Fruit fly (Drosophila melanogaster) whole organism, embryonic: ENCODE data around the gene CG10947.

Experiments used
- Awh ChIP-seq: fragments of 200-800 bp; sonication (Bioruptor generic); IDR thresholded peaks from 2 replicates; pipeline ENCODE4, ENCODE4 v1.3.6; 2022; ENCODE audit warnings: missing biosample characterization, missing genetic modification characterization
- Bdp1 ChIP-seq: fragments of 200-800 bp; sonication (Bioruptor generic); optimal IDR thresholded peaks from 3 replicates; lab custom pipeline; 2016; ENCODE audit warnings: missing biosample characterization, missing genetic modification characterization
- Bgb ChIP-seq: fragments of 200-800 bp; sonication (Bioruptor generic); IDR thresholded peaks from 2 replicates; pipeline ENCODE4 v1.3.6; 2022; ENCODE audit warnings: missing biosample characterization, missing genetic modification characterization; ENCODE audit not compliant: partially characterized antibody
- Blimp-1 ChIP-seq: fragments of 200-800 bp; sonication (Bioruptor generic); optimal IDR thresholded peaks from 3 replicates; lab custom pipeline; 2018; ENCODE audit warnings: missing biosample characterization, missing genetic modification characterization, mild to moderate bottlenecking, moderate library complexity, missing genetic modification reagents
- BtbVII ChIP-seq: fragments of 200-800 bp; sonication (Bioruptor generic); optimal IDR thresholded peaks from 3 replicates; lab custom pipeline; 2017; ENCODE audit warnings: missing biosample characterization, mild to moderate bottlenecking, missing genetic modification characterization
- CG11456 ChIP-seq: fragments of 200-800 bp; sonication (Bioruptor generic); IDR thresholded peaks from 3 replicates; pipeline ENCODE4 v1.3.6; 2022; ENCODE audit warnings: missing biosample characterization, missing genetic modification characterization
- CG11504 ChIP-seq: fragments of 200-800 bp; sonication (Bioruptor generic); optimal IDR thresholded peaks from 3 replicates; lab custom pipeline; 2019; ENCODE audit warnings: missing biosample characterization, mild to moderate bottlenecking, missing genetic modification characterization, moderate library complexity
- CG12744 ChIP-seq: fragments of 200-800 bp; sonication (Bioruptor generic); optimal IDR thresholded peaks from 2 replicates; lab custom pipeline; 2016; ENCODE audit warnings: missing biosample characterization, missing genetic modification characterization
- CG13287 ChIP-seq: fragments of 200-800 bp; sonication (Bioruptor generic); IDR thresholded peaks from 2 replicates; pipeline ENCODE4 v1.3.6; 2022; ENCODE audit warnings: missing biosample characterization, missing genetic modification characterization; ENCODE audit not compliant: partially characterized antibody
- CG15479 ChIP-seq: fragments of 200-800 bp; sonication (Bioruptor generic); optimal IDR thresholded peaks from 3 replicates; lab custom pipeline; 2019; ENCODE audit warnings: missing biosample characterization, mild to moderate bottlenecking, missing genetic modification characterization, moderate library complexity
- CG1603 ChIP-seq: fragments of 200-800 bp; sonication (Bioruptor generic); optimal IDR thresholded peaks from 2 replicates; lab custom pipeline; 2019; ENCODE audit warnings: missing biosample characterization, mild to moderate bottlenecking, missing genetic modification characterization, moderate library complexity
- CG18476 ChIP-seq: fragments of 200-800 bp; sonication (Bioruptor generic); optimal IDR thresholded peaks from 2 replicates; lab custom pipeline; 2016; ENCODE audit warnings: missing biosample characterization, mild to moderate bottlenecking, missing genetic modification characterization
- CG30403 ChIP-seq: fragments of 200-800 bp; sonication (Bioruptor generic); optimal IDR thresholded peaks from 3 replicates; lab custom pipeline; 2016; ENCODE audit warnings: missing biosample characterization, missing genetic modification characterization
- CG34224 ChIP-seq: fragments of 200-800 bp; sonication (Bioruptor generic); IDR thresholded peaks from 3 replicates; pipeline ENCODE4 v1.3.6; 2022; ENCODE audit warnings: missing biosample characterization, missing genetic modification characterization; ENCODE audit not compliant: partially characterized antibody
- CG6813 ChIP-seq: fragments of 200-800 bp; sonication (Bioruptor generic); optimal IDR thresholded peaks from 2 replicates; lab custom pipeline; 2017; ENCODE audit warnings: missing biosample characterization, missing genetic modification characterization, mild to moderate bottlenecking, moderate library complexity, missing genetic modification reagents
- CG9932 ChIP-seq: fragments of 200-800 bp; sonication (Bioruptor generic); IDR thresholded peaks from 2 replicates; pipeline ENCODE4 v1.3.6; 2022; ENCODE audit warnings: missing biosample characterization, missing genetic modification characterization
- Camta ChIP-seq: fragments of 200-800 bp; sonication (Bioruptor generic); optimal IDR thresholded peaks from 2 replicates; lab custom pipeline; 2016; ENCODE audit warnings: missing biosample characterization, missing genetic modification characterization
- CoRest ChIP-seq: fragments of 200-800 bp; sonication (Bioruptor generic); optimal IDR thresholded peaks from 3 replicates; lab custom pipeline; 2018; ENCODE audit warnings: missing biosample characterization, mild to moderate bottlenecking, missing genetic modification characterization, moderate library complexity
- Dbx ChIP-seq: fragments of 200-800 bp; sonication (Bioruptor generic); IDR thresholded peaks from 3 replicates; pipeline ENCODE4 v1.3.6; 2022; ENCODE audit warnings: missing biosample characterization, missing genetic modification characterization
- Deaf1 ChIP-seq: fragments of 200-800 bp; optimal IDR thresholded peaks from 3 replicates; lab custom pipeline; 2019; ENCODE audit warnings: missing biosample characterization, mild to moderate bottlenecking, missing genetic modification characterization, moderate library complexity
- Jarid2 ChIP-seq: fragments of 200-800 bp; sonication (Bioruptor generic); optimal IDR thresholded peaks from 3 replicates; lab custom pipeline; 2017; ENCODE audit warnings: mild to moderate bottlenecking, missing biosample characterization, missing genetic modification reagents, missing genetic modification characterization
- MBD-R2 ChIP-seq: fragments of 200-800 bp; sonication (Bioruptor generic); IDR thresholded peaks from 2 replicates; pipeline ENCODE4 v1.3.6; 2022; ENCODE audit warnings: missing biosample characterization, missing genetic modification characterization
- Med ChIP-seq: fragments of 200-800 bp; sonication (Bioruptor generic); peaks from one replicate; lab custom pipeline; 2016; ENCODE audit warnings: missing biosample characterization, missing genetic modification characterization, mild to moderate bottlenecking, inconsistent platforms, moderate library complexity
- Meics ChIP-seq: fragments of 200-800 bp; sonication (Bioruptor generic); optimal IDR thresholded peaks from 2 replicates; lab custom pipeline; 2017; ENCODE audit warnings: missing biosample characterization, mild to moderate bottlenecking, missing genetic modification characterization
- Nf-YB ChIP-seq: fragments of 200-800 bp; sonication (Bioruptor generic); optimal IDR thresholded peaks from 3 replicates; lab custom pipeline; 2019; ENCODE audit warnings: missing biosample characterization, mild to moderate bottlenecking, missing genetic modification characterization, moderate library complexity
- PHDP ChIP-seq: fragments of 200-800 bp; sonication (Bioruptor generic); optimal IDR thresholded peaks from 3 replicates; lab custom pipeline; 2018; ENCODE audit warnings: missing biosample characterization, mild to moderate bottlenecking, missing genetic modification characterization, moderate library complexity
- Trl ChIP-seq, 3 experiments: fragments of >200 bp in 2 of 3; fragments of 200-800 bp in 1 of 3; sonication (Bioruptor generic) in 1 of 3; optimal IDR thresholded peaks; 2 replicates in 1 of 3; 3 replicates in 2 of 3; lab custom pipeline; 2016 to 2017; ENCODE audit warnings: missing biosample characterization in 1 of 3, missing genetic modification characterization in 1 of 3
- ab ChIP-seq: fragments of 200-800 bp; sonication (Bioruptor generic); optimal IDR thresholded peaks from 2 replicates; lab custom pipeline; 2016; ENCODE audit warnings: missing biosample characterization, missing genetic modification characterization
- abd-A ChIP-seq: fragments of 200-800 bp; sonication (Bioruptor generic); optimal IDR thresholded peaks from 3 replicates; lab custom pipeline; 2019; ENCODE audit warnings: missing biosample characterization, mild to moderate bottlenecking, missing genetic modification characterization, moderate library complexity
- amos ChIP-seq: fragments of 200-800 bp; sonication (Bioruptor generic); IDR thresholded peaks from 2 replicates; pipeline ENCODE4 v1.3.6; 2022; ENCODE audit warnings: missing biosample characterization, missing genetic modification characterization; ENCODE audit not compliant: partially characterized antibody
- ato ChIP-seq: fragments of 200-800 bp; sonication (Bioruptor generic); IDR thresholded peaks from 2 replicates; pipeline ENCODE4 v1.3.6; 2022; ENCODE audit warnings: missing biosample characterization, missing genetic modification characterization; ENCODE audit not compliant: partially characterized antibody
- bbx ChIP-seq: fragments of 200-800 bp; sonication (Bioruptor generic); IDR thresholded peaks from 2 replicates; pipeline ENCODE4 v1.3.6; 2022; ENCODE audit warnings: missing biosample characterization, missing genetic modification characterization; ENCODE audit not compliant: partially characterized antibody
- bowl ChIP-seq: fragments of 200-800 bp; sonication (Bioruptor generic); IDR thresholded peaks from 2 replicates; pipeline ENCODE4 v1.3.6; 2022; ENCODE audit warnings: missing biosample characterization, missing genetic modification characterization
- chinmo ChIP-seq: fragments of 200-800 bp; sonication (Bioruptor generic); IDR thresholded peaks from 4 replicates; pipeline ENCODE4 v1.3.6; 2022; ENCODE audit warnings: missing biosample characterization, missing genetic modification characterization; ENCODE audit not compliant: partially characterized antibody
- chm ChIP-seq: fragments of 200-800 bp; sonication (Bioruptor generic); IDR thresholded peaks from 2 replicates; pipeline ENCODE4 v1.3.6; 2022; ENCODE audit warnings: missing biosample characterization, missing genetic modification characterization
- crp ChIP-seq, 2 experiments: fragments of 200-800 bp; sonication (Bioruptor generic); optimal IDR thresholded peaks; 2 replicates in 1 of 2; 3 replicates in 1 of 2; lab custom pipeline; 2017; ENCODE audit warnings: missing biosample characterization in 2 of 2, missing genetic modification characterization in 2 of 2, mild to moderate bottlenecking in 1 of 2, moderate library complexity in 1 of 2
- cwo ChIP-seq: fragments of 200-800 bp; sonication (Bioruptor generic); optimal IDR thresholded peaks from 3 replicates; lab custom pipeline; 2017; ENCODE audit warnings: missing biosample characterization, missing genetic modification characterization, mild to moderate bottlenecking, moderate library complexity, missing genetic modification reagents
- grn ChIP-seq: fragments of 200-800 bp; sonication (Bioruptor generic); optimal IDR thresholded peaks from 3 replicates; lab custom pipeline; 2017; ENCODE audit warnings: missing biosample characterization, missing genetic modification characterization
- hb ChIP-seq: fragments of 200-800 bp; sonication (Bioruptor generic); IDR thresholded peaks from 3 replicates; pipeline ENCODE4 v1.3.6; 2022; ENCODE audit warnings: missing biosample characterization, missing genetic modification characterization; ENCODE audit not compliant: partially characterized antibody
- kah ChIP-seq: fragments of 200-800 bp; sonication (Bioruptor generic); optimal IDR thresholded peaks from 2 replicates; lab custom pipeline; 2018; ENCODE audit warnings: missing biosample characterization, mild to moderate bottlenecking, missing genetic modification characterization
- pfk ChIP-seq: fragments of 200-800 bp; sonication (Bioruptor generic); optimal IDR thresholded peaks from 2 replicates; lab custom pipeline; 2018; ENCODE audit warnings: missing biosample characterization, mild to moderate bottlenecking, missing genetic modification characterization, moderate library complexity
- sens ChIP-seq: fragments of 200-800 bp; sonication (Bioruptor generic); peaks from one replicate; lab custom pipeline; 2016; ENCODE audit warnings: missing biosample characterization, missing genetic modification characterization
- tio ChIP-seq: fragments of 200-800 bp; sonication (Bioruptor generic); optimal IDR thresholded peaks from 2 replicates; lab custom pipeline; 2017; ENCODE audit warnings: missing biosample characterization, missing genetic modification characterization, inconsistent platforms
- zen2 ChIP-seq: fragments of 200-800 bp; sonication (Bioruptor generic); IDR thresholded peaks from 3 replicates; pipeline ENCODE4 v1.3.6; 2022; ENCODE audit warnings: missing biosample characterization, missing genetic modification characterization; ENCODE audit not compliant: partially characterized antibody

CG10947 gene

DNA sequence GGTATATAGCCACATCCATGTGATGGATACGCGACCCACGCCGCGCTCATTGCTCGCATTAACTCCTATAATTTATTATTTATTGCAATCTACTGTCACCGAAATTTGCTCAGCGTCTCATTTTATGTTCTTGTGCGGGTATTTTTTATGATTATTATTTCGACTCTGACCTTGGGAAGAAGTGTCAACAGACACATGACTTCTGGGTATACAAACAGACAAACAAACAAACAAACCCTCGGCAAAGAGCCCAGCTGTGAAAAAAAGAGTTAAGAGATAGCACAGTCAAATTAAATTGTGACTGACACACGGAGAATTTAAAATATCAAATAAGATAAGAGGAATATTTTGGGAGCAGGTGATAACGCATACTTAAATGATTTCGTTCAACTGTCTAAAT lies 24.6 kb downstream of the CG10947 start (continued):
- TF ChIP-seq PHDP (peak; percentile 64), CoRest (tag; lab: Kevin White, UChicago) (no peak), CG30403 (GFP tag; lab: Kevin White, UChicago) (no peak), ab (GFP tag; lab: Kevin White, UChicago) (no peak), CG12744 (GFP tag; lab: Kevin White, UChicago) (no peak), CG1603 (tag; lab: Kevin White, UChicago) (peak; percentile 23), kah (GFP tag; lab: Kevin White, UChicago) (no peak), CG6813 (GFP tag; lab: Kevin White, UChicago) (peak; percentile 29), CG18476 (GFP tag; lab: Kevin White, UChicago) (no peak), tio (GFP tag; lab: Kevin White, UChicago) (no peak), Bdp1 (GFP tag; lab: Kevin White, UChicago) (no peak), pfk (GFP tag; lab: Kevin White, UChicago) (no peak), BtbVII (GFP tag; lab: Kevin White, UChicago) (peak; percentile 42), Camta (GFP tag; lab: Kevin White, UChicago) (peak; percentile 30), Trl (optimal IDR thresholded peaks at IDR 0.05; lab: Kevin White, UChicago) (no peak), Trl (GFP tag; optimal IDR thresholded peaks at IDR 0.05; lab: Kevin White, UChicago) (peak; percentile 29)

DNA sequence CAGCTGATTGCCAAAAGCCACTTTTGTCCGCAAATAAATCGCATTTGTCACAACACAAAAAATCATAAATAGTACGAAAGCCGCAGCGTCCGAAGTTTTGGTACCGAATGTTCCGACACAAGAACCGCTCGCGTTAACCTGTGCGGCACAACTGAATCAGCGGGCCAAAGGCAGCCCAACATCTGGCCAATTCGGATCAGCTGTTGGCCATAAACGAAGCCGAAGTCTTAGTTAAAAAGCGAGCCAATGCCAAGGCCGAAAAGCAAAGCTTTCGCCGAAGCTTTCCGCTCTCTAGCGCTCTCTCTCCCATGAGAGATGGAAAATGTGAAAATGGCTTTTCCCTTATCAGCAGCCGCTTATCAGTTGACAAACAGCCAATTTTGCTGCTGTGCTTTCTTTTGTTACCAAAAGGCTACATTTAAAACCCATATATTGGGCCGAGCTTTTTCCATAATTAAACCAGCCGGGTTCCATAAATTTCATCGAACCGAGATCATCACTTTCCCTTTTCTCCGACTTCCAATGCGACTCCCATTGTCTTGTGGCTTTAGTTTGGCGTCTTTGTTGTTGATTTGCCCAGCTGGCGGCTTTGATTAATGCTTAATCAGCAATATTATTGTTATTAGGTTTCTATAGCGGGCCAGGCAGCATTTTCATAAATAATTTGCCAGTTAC lies 32.3 kb downstream of the CG10947 start, which contains the start of gene CG16798:
TSS of gene CG16798 (minus strand) at position 216 of the 675 bp plus-strand sequence.
- TF ChIP-seq CG11456 (0 out of 3 replicates have a peak, but pooled peaks have one; percentile 44), CG15479 (GFP tag; lab: Kevin White, UChicago) (no peak), cwo (GFP tag; lab: Kevin White, UChicago) (no peak), Med (GFP tag; lab: Kevin White, UChicago) (peak; percentile 80), CG9932 (GFP tag; lab: Robert Waterston, UW) (0 out of 2 replicates have a peak, but pooled peaks have one; percentile 13), Blimp-1 (GFP tag; lab: Kevin White, UChicago) (peak; percentile 94), Nf-YB (GFP tag; lab: Kevin White, UChicago) (peak; percentile 38), sens (GFP tag; lab: Kevin White, UChicago) (peak; percentile 31), CG11504 (tag; lab: Kevin White, UChicago) (peak; percentile 14), Bgb (peak; percentile 34; the same call in 1 of the 2 replicates), Dbx (peak; percentile 51; the same call in 2 of the 3 replicates), ato (GFP tag; lab: Robert Waterston, UW) (no peak), bowl (GFP tag; lab: Robert Waterston, UW) (no peak), crp (GFP tag; optimal IDR thresholded peaks at IDR 0.05; lab: Kevin White, UChicago) (peak in 1 of 2 experiments; percentile 77), chinmo (GFP tag; lab: Robert Waterston, UW) (peak; percentile 78; the same call in 3 of the 4 replicates), bbx (GFP tag; lab: Robert Waterston, UW) (peak; percentile 16; the same call in 1 of the 2 replicates), Deaf1 (tag; lab: Kevin White, UChicago) (peak; percentile 95), Jarid2 (GFP tag; lab: Kevin White, UChicago) (peak; percentile 68), CG13287 (GFP tag; lab: Robert Waterston, UW) (peak; percentile 53; the same call in 1 of the 2 replicates), CG34224 (GFP tag; lab: Robert Waterston, UW) (peak; percentile 56; the same call in 2 of the 3 replicates), abd-A (tag; lab: Kevin White, UChicago) (peak; percentile 77), grn (peak; percentile 19), Meics (no peak), MBD-R2 (GFP tag; lab: Robert Waterston, UW) (peak; percentile 10; the same call in 1 of the 2 replicates), Awh (GFP tag; lab: Robert Waterston, UW) (peak; percentile 34; the same call in 1 of the 2 replicates), Trl (optimal IDR thresholded peaks at IDR 0.05; lab: Kevin White, UChicago) (peak; percentile 38 to 54), Trl (GFP tag; optimal IDR thresholded peaks at IDR 0.05; lab: Kevin White, UChicago) (no peak), amos (GFP tag; lab: Robert Waterston, UW) (peak; percentile 26; the same call in 1 of the 2 replicates), hb (GFP tag; lab: Robert Waterston, UW) (0 out of 3 replicates have a peak, but pooled peaks have one; percentile 56), zen2 (GFP tag; lab: Robert Waterston, UW) (peak; percentile 47; the same call in 1 of the 3 replicates), chm (peak; percentile 47; the same call in 1 of the 2 replicates)
